Worm (Caenorhabditis elegans) whole organism, young adult: Measurements from ENCODE around the gene gpa-9.

Experiments
- D2030.7 ChIP-seq: fragments of 200-800 bp; sonication (Bioruptor generic); IDR thresholded peaks from 2 replicates; pipeline ENCODE4 v1.3.6; 2022; ENCODE audit warnings: missing genetic modification reagents, missing genetic modification characterization, missing compliant biosample characterization
- F10E7.11 ChIP-seq: sonication (generic microtip); optimal IDR thresholded peaks from 2 replicates; lab custom pipeline; 2017; ENCODE audit warnings: mild to moderate bottlenecking, missing genetic modification characterization, moderate library complexity, missing compliant biosample characterization
- F23B12.7 ChIP-seq: sonication (generic microtip); optimal IDR thresholded peaks from 2 replicates; lab custom pipeline; 2017; ENCODE audit warnings: missing genetic modification characterization, mild to moderate bottlenecking, missing compliant biosample characterization, antibody characterized with exemption, moderate library complexity; ENCODE audit not compliant: insufficient read depth
- F57A8.1 ChIP-seq: fragments of 200-800 bp; sonication (Bioruptor generic); optimal IDR thresholded peaks from 2 replicates; lab custom pipeline; 2018; ENCODE audit warnings: mild to moderate bottlenecking, missing genetic modification characterization, moderate library complexity, missing compliant biosample characterization
- K12H6.12 ChIP-seq: fragments of 200-800 bp; sonication (Bioruptor generic); optimal IDR thresholded peaks from 2 replicates; lab custom pipeline; 2018; ENCODE audit warnings: mild to moderate bottlenecking, missing genetic modification characterization, missing compliant biosample characterization
- Y95B8A.8 ChIP-seq: fragments of 200-800 bp; sonication (Bioruptor generic); IDR thresholded peaks from 2 replicates; pipeline ENCODE4 v1.3.6; 2022; ENCODE audit warnings: missing genetic modification reagents, missing genetic modification characterization, missing compliant biosample characterization
- aptf-2 ChIP-seq: fragments of 200-800 bp; sonication (Bioruptor generic); conservative IDR thresholded peaks from 2 replicates; pipeline ENCODE4 v1.3.6; 2022; ENCODE audit warnings: missing genetic modification reagents, missing genetic modification characterization, missing compliant biosample characterization
- athp-1 ChIP-seq: sonication (generic microtip); optimal IDR thresholded peaks from 2 replicates; lab custom pipeline; 2017; ENCODE audit warnings: mild to moderate bottlenecking, missing genetic modification characterization, missing compliant biosample characterization
- attf-5 ChIP-seq: fragments of 200-800 bp; sonication (Bioruptor generic); optimal IDR thresholded peaks from 2 replicates; lab custom pipeline; 2018; ENCODE audit warnings: mild to moderate bottlenecking, missing genetic modification characterization, missing compliant biosample characterization
- bed-2 ChIP-seq: fragments of 200-800 bp; sonication (Bioruptor generic); IDR thresholded peaks from 2 replicates; pipeline ENCODE4 v1.3.6; 2022; ENCODE audit warnings: missing genetic modification reagents, missing genetic modification characterization, missing compliant biosample characterization
- ccch-3 ChIP-seq: fragments of 200-800 bp; sonication (Bioruptor generic); optimal IDR thresholded peaks from 2 replicates; lab custom pipeline; 2018; ENCODE audit warnings: mild to moderate bottlenecking, missing genetic modification characterization, missing compliant biosample characterization
- cebp-1 ChIP-seq, 2 experiments: fragments of 200-800 bp in 1 of 2; sonication (Bioruptor generic) in 1 of 2; sonication (generic microtip) in 1 of 2; IDR thresholded peaks in 1 of 2; optimal IDR thresholded peaks in 1 of 2; 2 replicates each; pipeline versions ENCODE4 v1.3.6 to Lab custom; 2017 to 2022; ENCODE audit warnings: missing compliant biosample characterization in 2 of 2, missing genetic modification characterization in 2 of 2, mild to moderate bottlenecking in 1 of 2, missing genetic modification reagents in 1 of 2, moderate library complexity in 1 of 2
- ceh-40 ChIP-seq: fragments of 200-800 bp; sonication (Bioruptor generic); IDR thresholded peaks from 2 replicates; pipeline ENCODE4 v1.3.6; 2022; ENCODE audit warnings: missing genetic modification characterization, missing compliant biosample characterization
- dox-1 ChIP-seq: fragments of 200-800 bp; sonication (Bioruptor generic); IDR thresholded peaks from 2 replicates; pipeline ENCODE4 v1.3.6; 2022; ENCODE audit warnings: missing genetic modification reagents, missing genetic modification characterization, missing compliant biosample characterization
- dpl-1 ChIP-seq: fragments of 150-350 bp; optimal IDR thresholded peaks from 2 replicates; lab custom pipeline; 2014; ENCODE audit warnings: missing biosample characterization, missing genetic modification reagents, missing genetic modification characterization
- egl-44 ChIP-seq: fragments of 200-800 bp; sonication (Bioruptor generic); IDR thresholded peaks from 2 replicates; pipeline ENCODE4 v1.3.6; 2022; ENCODE audit warnings: missing genetic modification reagents, missing genetic modification characterization, missing compliant biosample characterization
- fkh-3 ChIP-seq: sonication (generic microtip); optimal IDR thresholded peaks from 2 replicates; lab custom pipeline; 2016; ENCODE audit warnings: mild to moderate bottlenecking, missing genetic modification characterization, missing compliant biosample characterization
- hlh-26 ChIP-seq: fragments of 200-800 bp; sonication (Bioruptor generic); conservative IDR thresholded peaks from 2 replicates; pipeline ENCODE4 v1.3.6; 2022; ENCODE audit warnings: missing genetic modification reagents, missing genetic modification characterization, missing compliant biosample characterization
- hmg-1.2 ChIP-seq: fragments of 200-800 bp; sonication (Bioruptor generic); IDR thresholded peaks from 2 replicates; pipeline ENCODE4 v1.3.6; 2022; ENCODE audit warnings: missing genetic modification reagents, missing genetic modification characterization, missing compliant biosample characterization
- hsf-1 ChIP-seq: fragments of 200-800 bp; sonication (Bioruptor generic); IDR thresholded peaks from 2 replicates; pipeline ENCODE4 v1.3.6; 2022; ENCODE audit warnings: missing genetic modification reagents, missing genetic modification characterization, missing compliant biosample characterization
- lsl-1 ChIP-seq: fragments of 200-800 bp; sonication (Bioruptor generic); optimal IDR thresholded peaks from 2 replicates; lab custom pipeline; 2018; ENCODE audit warnings: mild to moderate bottlenecking, missing genetic modification characterization, moderate library complexity, missing compliant biosample characterization
- madf-6 ChIP-seq: fragments of 200-800 bp; sonication (Bioruptor generic); IDR thresholded peaks from 2 replicates; pipeline ENCODE4 v1.3.6; 2022; ENCODE audit warnings: missing genetic modification reagents, missing genetic modification characterization, missing compliant biosample characterization
- madf-8 ChIP-seq: fragments of 200-800 bp; sonication (Bioruptor generic); conservative IDR thresholded peaks from 2 replicates; pipeline ENCODE4 v1.3.6; 2022; ENCODE audit warnings: missing genetic modification reagents, missing genetic modification characterization, missing compliant biosample characterization
- mcd-1 ChIP-seq: fragments of 200-800 bp; sonication (Bioruptor generic); IDR thresholded peaks from 2 replicates; pipeline ENCODE4 v1.3.6; 2022; ENCODE audit warnings: missing genetic modification reagents, missing genetic modification characterization, missing compliant biosample characterization
- mes-4 ChIP-seq: sonication (generic microtip); optimal IDR thresholded peaks from 2 replicates; lab custom pipeline; 2016; ENCODE audit warnings: missing genotype, missing genetic modification characterization, missing compliant biosample characterization
- mxl-1 ChIP-seq: sonication (generic microtip); optimal IDR thresholded peaks from 2 replicates; lab custom pipeline; 2016; ENCODE audit warnings: missing genetic modification characterization, missing compliant biosample characterization
- nfya-1 ChIP-seq: sonication (generic microtip); optimal IDR thresholded peaks from 2 replicates; lab custom pipeline; 2017; ENCODE audit warnings: antibody characterized with exemption, missing compliant biosample characterization, missing genetic modification characterization, borderline replicate concordance; ENCODE audit not compliant: insufficient read depth
- nfyb-1 ChIP-seq: fragments of 200-800 bp; sonication (Bioruptor generic); IDR thresholded peaks from 2 replicates; pipeline ENCODE4 v1.3.6; 2022; ENCODE audit warnings: missing genetic modification reagents, missing genetic modification characterization, missing compliant biosample characterization
- nhr-120 ChIP-seq: fragments of 200-800 bp; sonication (Bioruptor generic); IDR thresholded peaks from 2 replicates; pipeline ENCODE4 v1.3.6; 2022; ENCODE audit warnings: missing genetic modification characterization, missing compliant biosample characterization
- nhr-27 ChIP-seq: fragments of 200-800 bp; sonication (Bioruptor generic); optimal IDR thresholded peaks from 2 replicates; lab custom pipeline; 2018; ENCODE audit warnings: mild to moderate bottlenecking, missing genetic modification characterization, moderate library complexity, missing compliant biosample characterization
- nhr-80 ChIP-seq: sonication (generic microtip); optimal IDR thresholded peaks from 2 replicates; lab custom pipeline; 2016; ENCODE audit warnings: missing genetic modification characterization, missing compliant biosample characterization
- pha-4 ChIP-seq: fragments of 150-350 bp; sonication (generic microtip); optimal IDR thresholded peaks from 2 replicates; lab custom pipeline; 2014; ENCODE audit warnings: missing biosample characterization, missing genetic modification reagents, missing genetic modification characterization
- rcor-1 ChIP-seq: fragments of 200-800 bp; sonication (Bioruptor generic); IDR thresholded peaks from 2 replicates; pipeline ENCODE4 v1.3.6; 2022; ENCODE audit warnings: missing genetic modification reagents, missing genetic modification characterization, missing compliant biosample characterization
- repo-1 ChIP-seq: sonication (generic microtip); optimal IDR thresholded peaks from 2 replicates; lab custom pipeline; 2017; ENCODE audit warnings: mild to moderate bottlenecking, missing genetic modification characterization, missing compliant biosample characterization
- rpc-1 ChIP-seq, 2 experiments: fragments of 150-350 bp in 1 of 2; sonication (generic microtip) in 1 of 2; optimal IDR thresholded peaks; 2 replicates each; lab custom pipeline; 2014 to 2018; ENCODE audit warnings: missing biosample characterization in 1 of 2, missing genetic modification characterization in 1 of 2, missing genetic modification reagents in 1 of 2, missing genotype in 1 of 2
- snpc-1.3 ChIP-seq: sonication (generic microtip); optimal IDR thresholded peaks from 2 replicates; lab custom pipeline; 2017; ENCODE audit warnings: missing genetic modification characterization, mild to moderate bottlenecking, missing compliant biosample characterization, antibody characterized with exemption, moderate library complexity, missing genotype, missing genetic modification reagents; ENCODE audit not compliant: insufficient read depth
- snpc-3.4 ChIP-seq: sonication (generic microtip); optimal IDR thresholded peaks from 2 replicates; lab custom pipeline; 2017; ENCODE audit warnings: missing genetic modification characterization, mild to moderate bottlenecking, missing compliant biosample characterization, antibody characterized with exemption, moderate library complexity, missing genotype, missing genetic modification reagents
- snpc-4 ChIP-seq, 5 experiments: fragments of 150-350 bp in 1 of 5; sonication (generic microtip) in 4 of 5; optimal IDR thresholded peaks; 2 replicates each; lab custom pipeline; 2014 to 2018; ENCODE audit warnings: missing genetic modification characterization in 5 of 5, missing biosample characterization in 3 of 5, antibody characterized with exemption in 2 of 5, mild to moderate bottlenecking in 2 of 5, missing compliant biosample characterization in 2 of 5, missing genotype in 2 of 5, moderate library complexity in 2 of 5, missing genetic modification reagents in 1 of 5
- somi-1 ChIP-seq: fragments of 200-800 bp; sonication (Bioruptor generic); optimal IDR thresholded peaks from 2 replicates; lab custom pipeline; 2018; ENCODE audit warnings: mild to moderate bottlenecking, missing genetic modification characterization, missing compliant biosample characterization
- xnd-1 ChIP-seq: sonication (generic microtip); optimal IDR thresholded peaks from 2 replicates; lab custom pipeline; 2016; ENCODE audit warnings: missing genotype, missing genetic modification reagents, missing genetic modification characterization, missing compliant biosample characterization
- ztf-28 ChIP-seq: fragments of 200-800 bp; sonication (Bioruptor generic); IDR thresholded peaks from 2 replicates; pipeline ENCODE4 v1.3.6; 2022; ENCODE audit warnings: missing genetic modification reagents, missing genetic modification characterization, missing compliant biosample characterization
- ztf-6 ChIP-seq: fragments of 200-800 bp; sonication (Bioruptor generic); IDR thresholded peaks from 2 replicates; pipeline ENCODE4 v1.3.6; 2022; ENCODE audit warnings: missing genetic modification reagents, missing genetic modification characterization, missing compliant biosample characterization

Gene gpa-9

DNA sequence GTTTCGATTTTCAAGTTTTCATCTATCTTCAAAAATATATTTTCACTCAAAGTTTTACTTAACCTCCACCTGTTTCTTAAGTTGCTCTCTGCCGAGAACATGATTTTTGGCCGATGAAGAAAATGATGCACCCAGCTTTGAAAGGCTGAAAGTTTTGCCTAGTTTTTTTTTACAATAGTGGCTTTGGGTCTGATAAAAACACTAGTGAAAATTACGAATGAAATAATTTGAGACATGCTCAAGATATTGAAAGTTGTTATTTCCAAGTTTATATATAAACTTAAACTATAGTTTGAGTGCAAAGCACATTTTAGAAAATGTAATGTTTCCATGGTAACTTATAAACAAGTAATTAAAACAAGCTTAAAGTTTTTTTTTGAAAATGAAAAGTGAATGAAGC, at the start of gene gpa-9:
gpa-9 (minus strand) TSS at position 101 of the 400 bp plus-strand sequence.
- TF ChIP-seq lsl-1 (GFP tag; lab: Kevin White, UChicago) (no peak), rcor-1 (GFP tag; lab: Robert Waterston, UW) (no peak), nfyb-1 (GFP tag; lab: Robert Waterston, UW) (no peak)

ce11 chrV:12697364-12697901, 48.3 kb upstream of the gpa-9 start, which contains the start of gene istr-1:
TSS of gene istr-1 (plus strand) at chrV:12697858.
- no peak for TF ChIP-seq egl-44 (GFP tag; lab: Robert Waterston, UW)
- no peak for TF ChIP-seq repo-1 (tag; lab: Kevin White, UChicago)
- TF ChIP-seq mcd-1 (GFP tag; lab: Robert Waterston, UW) = 0 out of 2 replicates have a peak, but pooled peaks have one; percentile 29
- peak; percentile 92 for TF ChIP-seq cebp-1 (GFP tag; IDR thresholded peaks at IDR 0.05; lab: Robert Waterston, UW)
- TF ChIP-seq cebp-1 (tag; optimal IDR thresholded peaks at IDR 0.05; lab: Kevin White, UChicago) = peak; percentile 98
- no peak for TF ChIP-seq F10E7.11 (tag; lab: Kevin White, UChicago)
- no peak for TF ChIP-seq ccch-3 (GFP tag; lab: Kevin White, UChicago)
- peak; percentile 44 for TF ChIP-seq attf-5 (GFP tag; lab: Kevin White, UChicago)
- TF ChIP-seq nhr-27 (tag; lab: Kevin White, UChicago) = no peak
- TF ChIP-seq nhr-80 (tag; lab: Kevin White, UChicago) = peak; percentile 23
- no peak for TF ChIP-seq bed-2 (GFP tag; lab: Robert Waterston, UW)
- TF ChIP-seq, all 124 proteins: peak for 4

- TF ChIP-seq madf-8 (GFP tag; lab: Robert Waterston, UW) (peak; percentile 63), ceh-40 (GFP tag; lab: Robert Waterston, UW) (no peak), K12H6.12 (tag; lab: Kevin White, UChicago) (no peak), F23B12.7 (no peak), ztf-6 (no peak), aptf-2 (GFP tag; lab: Robert Waterston, UW) (no peak), hmg-1.2 (no peak), nfya-1 (tag; lab: Kevin White, UChicago) (no peak), snpc-3.4 (tag; lab: Kevin White, UChicago) (peak; percentile 0), egl-44 (GFP tag; lab: Robert Waterston, UW) (no peak), hsf-1 (no peak), xnd-1 (tag; lab: Kevin White, UChicago) (peak; percentile 75), fkh-3 (no peak), madf-6 (GFP tag; lab: Robert Waterston, UW) (peak; percentile 87), rcor-1 (GFP tag; lab: Robert Waterston, UW) (no peak), F57A8.1 (no peak), pha-4 (tag; lab: Kevin White, UChicago) (no peak), somi-1 (no peak), dox-1 (GFP tag; lab: Robert Waterston, UW) (peak; percentile 40; the same call in 1 of the 2 replicates), hlh-26 (GFP tag; lab: Robert Waterston, UW) (no peak), snpc-1.3 (tag; lab: Kevin White, UChicago) (peak; percentile 18), D2030.7 (GFP tag; lab: Robert Waterston, UW) (peak; percentile 70), athp-1 (tag; lab: Kevin White, UChicago) (no peak), ztf-28 (GFP tag; lab: Robert Waterston, UW) (no peak), rpc-1 (optimal IDR thresholded peaks at IDR 0.05; lab: Kevin White, UChicago) (no peak), rpc-1 (tag; optimal IDR thresholded peaks at IDR 0.05; lab: Kevin White, UChicago) (no peak), mxl-1 (tag; lab: Kevin White, UChicago) (no peak), mes-4 (tag; lab: Kevin White, UChicago) (no peak), lsl-1 (GFP tag; lab: Kevin White, UChicago) (peak; percentile 93), Y95B8A.8 (no peak), dpl-1 (no peak), nhr-120 (GFP tag; lab: Robert Waterston, UW) (no peak), snpc-4 (GFP tag; optimal IDR thresholded peaks at IDR 0.05; lab: Kevin White, UChicago) (no peak), snpc-4 (tag; optimal IDR thresholded peaks at IDR 0.05; lab: Kevin White, UChicago) (no peak)
These were observed 47.7 kb upstream of the gpa-9 start for ce11 chrV:12696790-12697189.
